Fruit fly (Drosophila melanogaster) whole organism, embryonic: Measurements from ENCODE around the gene dikar.

Source experiments
- Ada2b ChIP-seq: fragments of 200-800 bp; sonication (Bioruptor generic); IDR thresholded peaks from 2 replicates; pipeline ENCODE4 v1.3.6; 2022; ENCODE audit warnings: missing biosample characterization, missing genetic modification characterization
- Bgb ChIP-seq: fragments of 200-800 bp; sonication (Bioruptor generic); IDR thresholded peaks from 2 replicates; pipeline ENCODE4 v1.3.6; 2022; ENCODE audit warnings: missing biosample characterization, missing genetic modification characterization; ENCODE audit not compliant: partially characterized antibody
- BtbVII ChIP-seq: fragments of 200-800 bp; sonication (Bioruptor generic); optimal IDR thresholded peaks from 3 replicates; lab custom pipeline; 2017; ENCODE audit warnings: missing biosample characterization, mild to moderate bottlenecking, missing genetic modification characterization
- CG10366 ChIP-seq: fragments of 200-800 bp; sonication (Bioruptor generic); IDR thresholded peaks from 2 replicates; pipeline ENCODE4 v1.3.6; 2022; ENCODE audit warnings: missing biosample characterization, missing genetic modification characterization
- CG12659 ChIP-seq: fragments of 200-800 bp; sonication (Bioruptor generic); optimal IDR thresholded peaks from 3 replicates; lab custom pipeline; 2017; ENCODE audit warnings: mild to moderate bottlenecking, missing biosample characterization, missing genetic modification reagents, missing genetic modification characterization
- CG13894 ChIP-seq: fragments of 200-800 bp; sonication (Bioruptor generic); optimal IDR thresholded peaks from 3 replicates; lab custom pipeline; 2018; ENCODE audit warnings: missing biosample characterization, mild to moderate bottlenecking, missing genetic modification characterization, moderate library complexity
- CG1529 ChIP-seq: fragments of 200-800 bp; sonication (Bioruptor generic); optimal IDR thresholded peaks from 3 replicates; lab custom pipeline; 2018; ENCODE audit warnings: missing biosample characterization, missing genetic modification characterization
- CG16779 ChIP-seq: fragments of 200-800 bp; sonication (Bioruptor generic); IDR thresholded peaks from 2 replicates; pipeline ENCODE4 v1.3.6; 2022; ENCODE audit warnings: missing biosample characterization, missing genetic modification characterization
- CG17186 ChIP-seq: fragments of 200-800 bp; sonication (Bioruptor generic); optimal IDR thresholded peaks from 3 replicates; lab custom pipeline; 2017; ENCODE audit warnings: missing biosample characterization, missing genetic modification reagents, missing genetic modification characterization
- CG1832 ChIP-seq: fragments of 200-800 bp; sonication (Bioruptor generic); optimal IDR thresholded peaks from 2 replicates; lab custom pipeline; 2017; ENCODE audit warnings: missing biosample characterization, mild to moderate bottlenecking, missing genetic modification characterization, inconsistent platforms
- CG3281 ChIP-seq: fragments of 200-800 bp; sonication (Bioruptor generic); optimal IDR thresholded peaks from 3 replicates; lab custom pipeline; 2017; ENCODE audit warnings: missing biosample characterization, mild to moderate bottlenecking, missing genetic modification characterization
- CG33213 ChIP-seq: fragments of 200-800 bp; sonication (Bioruptor generic); optimal IDR thresholded peaks from 3 replicates; lab custom pipeline; 2016; ENCODE audit warnings: missing biosample characterization, missing genetic modification characterization
- CG3838 ChIP-seq: fragments of 200-800 bp; sonication (Bioruptor generic); optimal IDR thresholded peaks from 3 replicates; lab custom pipeline; 2016; ENCODE audit warnings: missing biosample characterization, missing genetic modification characterization
- CG4617 ChIP-seq: fragments of 200-800 bp; sonication (Bioruptor generic); optimal IDR thresholded peaks from 3 replicates; lab custom pipeline; 2016; ENCODE audit warnings: missing biosample characterization, missing genetic modification characterization, borderline replicate concordance
- CG4820 ChIP-seq: fragments of 200-800 bp; sonication (Bioruptor generic); optimal IDR thresholded peaks from 3 replicates; lab custom pipeline; 2016; ENCODE audit warnings: missing biosample characterization, missing genetic modification characterization
- CG8281 ChIP-seq: fragments of 200-800 bp; sonication (Bioruptor generic); optimal IDR thresholded peaks from 2 replicates; lab custom pipeline; 2018; ENCODE audit warnings: missing biosample characterization, mild to moderate bottlenecking, missing genetic modification characterization, moderate library complexity
- CG8478 ChIP-seq: fragments of >200 bp; optimal IDR thresholded peaks from 2 replicates; lab custom pipeline; 2018
- CoRest ChIP-seq: fragments of 200-800 bp; sonication (Bioruptor generic); optimal IDR thresholded peaks from 3 replicates; lab custom pipeline; 2018; ENCODE audit warnings: missing biosample characterization, mild to moderate bottlenecking, missing genetic modification characterization, moderate library complexity
- D19B ChIP-seq: fragments of 200-800 bp; sonication (Bioruptor generic); optimal IDR thresholded peaks from 2 replicates; lab custom pipeline; 2017; ENCODE audit warnings: missing biosample characterization, mild to moderate bottlenecking, missing genetic modification characterization
- Dbx ChIP-seq: fragments of 200-800 bp; sonication (Bioruptor generic); IDR thresholded peaks from 3 replicates; pipeline ENCODE4 v1.3.6; 2022; ENCODE audit warnings: missing biosample characterization, missing genetic modification characterization
- Doc3 ChIP-seq: fragments of 200-800 bp; sonication (Bioruptor generic); IDR thresholded peaks from 3 replicates; pipeline ENCODE4 v1.3.6; 2022; ENCODE audit warnings: missing biosample characterization, missing genetic modification characterization; ENCODE audit not compliant: partially characterized antibody
- E2f2 ChIP-seq: fragments of 200-800 bp; sonication (Bioruptor generic); IDR thresholded peaks from 2 replicates; pipeline ENCODE4 v1.3.6; 2022; ENCODE audit warnings: missing biosample characterization, missing genetic modification characterization
- Gug ChIP-seq: fragments of 200-800 bp; sonication (Bioruptor generic); IDR thresholded peaks from 4 replicates; pipeline ENCODE4 v1.3.6; 2022; ENCODE audit warnings: missing biosample characterization, missing genetic modification characterization
- Hey ChIP-seq: fragments of 200-800 bp; sonication (Bioruptor generic); optimal IDR thresholded peaks from 3 replicates; lab custom pipeline; 2018; ENCODE audit warnings: missing biosample characterization, mild to moderate bottlenecking, missing genetic modification characterization
- Jarid2 ChIP-seq: fragments of 200-800 bp; sonication (Bioruptor generic); optimal IDR thresholded peaks from 3 replicates; lab custom pipeline; 2017; ENCODE audit warnings: mild to moderate bottlenecking, missing biosample characterization, missing genetic modification reagents, missing genetic modification characterization
- Lhr ChIP-seq: fragments of 200-800 bp; sonication (Bioruptor generic); optimal IDR thresholded peaks from 3 replicates; lab custom pipeline; 2017; ENCODE audit warnings: mild to moderate bottlenecking, missing biosample characterization, missing genetic modification reagents, missing genetic modification characterization
- Myb ChIP-seq: fragments of 200-800 bp; sonication (Bioruptor generic); optimal IDR thresholded peaks from 2 replicates; lab custom pipeline; 2016; ENCODE audit warnings: missing biosample characterization, missing genetic modification characterization
- Ptx1 ChIP-seq: fragments of 200-800 bp; sonication (Bioruptor generic); IDR thresholded peaks from 2 replicates; pipeline ENCODE4 v1.3.6; 2022; ENCODE audit warnings: missing biosample characterization, missing genetic modification characterization
- Six4 ChIP-seq: fragments of 200-800 bp; sonication (Bioruptor generic); optimal IDR thresholded peaks from 2 replicates; lab custom pipeline; 2016; ENCODE audit warnings: missing biosample characterization, missing genetic modification characterization
- Sry-δ ChIP-seq: fragments of 200-800 bp; sonication (Bioruptor generic); optimal IDR thresholded peaks from 2 replicates; lab custom pipeline; 2016; ENCODE audit warnings: missing biosample characterization, missing genetic modification characterization
- ash1 ChIP-seq: fragments of 200-800 bp; sonication (Bioruptor generic); optimal IDR thresholded peaks from 2 replicates; lab custom pipeline; 2018; ENCODE audit warnings: missing biosample characterization, mild to moderate bottlenecking, missing genetic modification characterization
- cas ChIP-seq: fragments of 200-800 bp; sonication (Bioruptor generic); IDR thresholded peaks from 2 replicates; pipeline ENCODE4 v1.3.6; 2022; ENCODE audit warnings: missing biosample characterization, missing genetic modification characterization
- chn ChIP-seq: fragments of 200-800 bp; sonication (Bioruptor generic); optimal IDR thresholded peaks from 2 replicates; lab custom pipeline; 2016; ENCODE audit warnings: missing biosample characterization, missing genetic modification characterization
- crp ChIP-seq, 2 experiments: fragments of 200-800 bp; sonication (Bioruptor generic); optimal IDR thresholded peaks; 2 replicates in 1 of 2; 3 replicates in 1 of 2; lab custom pipeline; 2017; ENCODE audit warnings: missing biosample characterization in 2 of 2, missing genetic modification characterization in 2 of 2, mild to moderate bottlenecking in 1 of 2, moderate library complexity in 1 of 2
- cwo ChIP-seq: fragments of 200-800 bp; sonication (Bioruptor generic); optimal IDR thresholded peaks from 3 replicates; lab custom pipeline; 2017; ENCODE audit warnings: missing biosample characterization, missing genetic modification characterization, mild to moderate bottlenecking, moderate library complexity, missing genetic modification reagents
- emc ChIP-seq: fragments of 200-800 bp; sonication (Bioruptor generic); optimal IDR thresholded peaks from 2 replicates; lab custom pipeline; 2016; ENCODE audit warnings: missing biosample characterization, missing genetic modification characterization
- gce ChIP-seq: fragments of 200-800 bp; sonication (Bioruptor generic); IDR thresholded peaks from 3 replicates; pipeline ENCODE4 v1.3.6; 2022; ENCODE audit warnings: missing biosample characterization, missing genetic modification characterization
- gcm2 ChIP-seq: fragments of 200-800 bp; sonication (Bioruptor generic); optimal IDR thresholded peaks from 2 replicates; lab custom pipeline; 2016; ENCODE audit warnings: missing biosample characterization, missing genetic modification characterization
- gro ChIP-seq: fragments of 200-800 bp; sonication (Bioruptor generic); optimal IDR thresholded peaks from 2 replicates; lab custom pipeline; 2016; ENCODE audit warnings: missing biosample characterization, missing genetic modification characterization
- knrl ChIP-seq: fragments of 200-800 bp; sonication (Bioruptor generic); IDR thresholded peaks from 3 replicates; pipeline ENCODE4 v1.3.6; 2022; ENCODE audit warnings: missing biosample characterization, missing genetic modification characterization; ENCODE audit not compliant: partially characterized antibody
- oc ChIP-seq: fragments of 200-800 bp; sonication (Bioruptor generic); optimal IDR thresholded peaks from 2 replicates; lab custom pipeline; 2018; ENCODE audit warnings: missing biosample characterization, mild to moderate bottlenecking, missing genetic modification characterization, moderate library complexity
- pan ChIP-seq, 4 experiments: fragments of >200 bp in 3 of 4; fragments of 200-800 bp in 1 of 4; sonication (Bioruptor generic) in 1 of 4; optimal IDR thresholded peaks in 3 of 4; IDR thresholded peaks in 1 of 4; 2 replicates each; pipeline versions ENCODE4 v1.3.6 to Lab custom; 2017 to 2022; ENCODE audit warnings: missing biosample characterization in 2 of 4, missing genetic modification characterization in 2 of 4, mixed read lengths in 1 of 4
- prd ChIP-seq, 3 experiments: fragments of >200 bp in 2 of 3; fragments of 200-800 bp in 1 of 3; sonication (Bioruptor generic) in 1 of 3; optimal IDR thresholded peaks in 2 of 3; IDR thresholded peaks in 1 of 3; 2 replicates in 2 of 3; 3 replicates in 1 of 3; pipeline versions ENCODE4 v1.3.6 to Lab custom; 2017 to 2022; ENCODE audit warnings: missing biosample characterization in 1 of 3, missing genetic modification characterization in 1 of 3
- salm ChIP-seq: fragments of 200-800 bp; sonication (Bioruptor generic); optimal IDR thresholded peaks from 2 replicates; lab custom pipeline; 2018; ENCODE audit warnings: missing biosample characterization, mild to moderate bottlenecking, missing genetic modification characterization
- sima ChIP-seq: fragments of 200-800 bp; sonication (Bioruptor generic); optimal IDR thresholded peaks from 2 replicates; lab custom pipeline; 2016; ENCODE audit warnings: missing biosample characterization, missing genetic modification characterization
- trh ChIP-seq: fragments of 200-800 bp; sonication (Bioruptor generic); optimal IDR thresholded peaks from 2 replicates; lab custom pipeline; 2016; ENCODE audit warnings: missing biosample characterization, missing genetic modification characterization
- tx ChIP-seq: fragments of 200-800 bp; sonication (Bioruptor generic); optimal IDR thresholded peaks from 2 replicates; lab custom pipeline; 2016; ENCODE audit warnings: missing biosample characterization, missing genetic modification characterization
- wor ChIP-seq: fragments of 200-800 bp; sonication (Bioruptor generic); IDR thresholded peaks from 2 replicates; pipeline ENCODE4 v1.3.6; 2022; ENCODE audit warnings: missing biosample characterization, missing genetic modification characterization

Gene dikar

dm6 chr3L:6708995-6709606 is 33.9 kb downstream of the dikar start (continued):
- TF ChIP-seq chn (GFP tag; lab: Kevin White, UChicago) (peak; percentile 54), knrl (GFP tag; lab: Robert Waterston, UW) (no peak), Bgb (GFP tag; lab: Robert Waterston, UW) (peak; percentile 43; the same call in 1 of the 2 replicates), crp (GFP tag; optimal IDR thresholded peaks at IDR 0.05; lab: Kevin White, UChicago) (peak in 1 of 2 experiments; percentile 36), wor (GFP tag; lab: Robert Waterston, UW) (0 out of 2 replicates have a peak, but pooled peaks have one; percentile 12), Jarid2 (GFP tag; lab: Kevin White, UChicago) (peak; percentile 81), CG8281 (peak; percentile 76), Gug (GFP tag; lab: Robert Waterston, UW) (peak; percentile 85), CG10366 (GFP tag; lab: Robert Waterston, UW) (peak; percentile 79), CG13894 (peak; percentile 72), BtbVII (peak; percentile 87), Myb (GFP tag; lab: Kevin White, UChicago) (peak; percentile 43), CoRest (tag; lab: Kevin White, UChicago) (peak; percentile 64), tx (GFP tag; lab: Kevin White, UChicago) (peak; percentile 38), sima (GFP tag; lab: Kevin White, UChicago) (peak; percentile 48), CG16779 (GFP tag; lab: Robert Waterston, UW) (peak; percentile 89), cwo (GFP tag; lab: Kevin White, UChicago) (peak; percentile 70), CG33213 (GFP tag; lab: Kevin White, UChicago) (peak; percentile 95), Lhr (GFP tag; lab: Kevin White, UChicago) (peak; percentile 59), trh (GFP tag; lab: Kevin White, UChicago) (peak; percentile 58), gro (peak; percentile 94), CG1832 (no peak), oc (tag; lab: Kevin White, UChicago) (no peak), gcm2 (GFP tag; lab: Kevin White, UChicago) (peak; percentile 41), E2f2 (GFP tag; lab: Robert Waterston, UW) (peak; percentile 31), Dbx (GFP tag; lab: Robert Waterston, UW) (peak; percentile 88), Doc3 (GFP tag; lab: Robert Waterston, UW) (no peak), Hey (peak; percentile 51), CG3281 (GFP tag; lab: Kevin White, UChicago) (peak; percentile 94), CG1529 (GFP tag; lab: Kevin White, UChicago) (peak; percentile 70), salm (peak; percentile 68), CG3838 (GFP tag; lab: Kevin White, UChicago) (peak; percentile 52), CG17186 (GFP tag; lab: Kevin White, UChicago) (peak; percentile 3), emc (GFP tag; lab: Kevin White, UChicago) (peak; percentile 87), CG12659 (peak; percentile 88), Ada2b (peak; percentile 72; the same call in 1 of the 2 replicates), D19B (GFP tag; lab: Kevin White, UChicago) (peak; percentile 78), Ptx1 (GFP tag; lab: Robert Waterston, UW) (peak; percentile 89), cas (GFP tag; lab: Robert Waterston, UW) (peak; percentile 49; the same call in 1 of the 2 replicates), Sry-δ (GFP tag; lab: Kevin White, UChicago) (peak; percentile 13), Six4 (GFP tag; lab: Kevin White, UChicago) (peak; percentile 77), gce (peak; percentile 83; the same call in 2 of the 3 replicates), prd (optimal IDR thresholded peaks at IDR 0.05; lab: Kevin White, UChicago) (no peak), prd (GFP tag; IDR thresholded peaks at IDR 0.05; lab: Robert Waterston, UW) (peak; percentile 39; the same call in 1 of the 3 replicates), CG4617 (GFP tag; lab: Kevin White, UChicago) (peak; percentile 48), pan (optimal IDR thresholded peaks at IDR 0.05; lab: Kevin White, UChicago) (no peak), pan (GFP tag; optimal IDR thresholded peaks at IDR 0.05 in 1 of 2, IDR thresholded peaks at IDR 0.05 in 1 of 2) (peak in 1 of 2 experiments; percentile 94), CG8478 (no peak), CG4820 (GFP tag; lab: Kevin White, UChicago) (peak; percentile 76), ash1 (peak; percentile 93)
